Worm (Caenorhabditis elegans) whole organism, L2 larva: ENCODE data around the gene nob-1.

Experiments used
- alr-1 ChIP-seq: fragments of 150-350 bp; optimal IDR thresholded peaks from 2 replicates; lab custom pipeline; 2014; ENCODE audit warnings: missing biosample characterization, missing genetic modification characterization
- egl-27 ChIP-seq: sonication (generic microtip); optimal IDR thresholded peaks from 3 replicates; lab custom pipeline; 2017; ENCODE audit warnings: missing biosample characterization, missing genetic modification reagents, missing genetic modification characterization
- lin-13 ChIP-seq: fragments of 150-350 bp; optimal IDR thresholded peaks from 2 replicates; lab custom pipeline; 2014; ENCODE audit warnings: missing biosample characterization, missing genetic modification reagents, missing genetic modification characterization
- mdl-1 ChIP-seq, 2 experiments: fragments of 150-350 bp in 1 of 2; sonication (generic microtip) in 1 of 2; optimal IDR thresholded peaks; 2 replicates each; lab custom pipeline; 2017; ENCODE audit warnings: missing biosample characterization in 2 of 2, missing genetic modification characterization in 2 of 2
- nhr-10 ChIP-seq: sonication (generic microtip); optimal IDR thresholded peaks from 2 replicates; lab custom pipeline; 2017; ENCODE audit warnings: missing biosample characterization, missing genetic modification characterization
- nhr-12 ChIP-seq: fragments of 150-350 bp; optimal IDR thresholded peaks from 2 replicates; lab custom pipeline; 2014; ENCODE audit warnings: missing biosample characterization, missing genetic modification characterization
- nhr-23 ChIP-seq: fragments of 150-350 bp; optimal IDR thresholded peaks from 2 replicates; lab custom pipeline; 2014; ENCODE audit warnings: missing biosample characterization, missing genetic modification reagents, missing genetic modification characterization

ce11 chrIII:12094158-12094856 lies 10.2 kb upstream of the nob-1 start:
- TF ChIP-seq alr-1 (tag; lab: Kevin White, UChicago) (no peak), nhr-12 (tag; lab: Kevin White, UChicago) (no peak), nhr-10 (tag; lab: Kevin White, UChicago) (no peak), nhr-23 (tag; lab: Kevin White, UChicago) (no peak), egl-27 (tag; lab: Kevin White, UChicago) (no peak), mdl-1 (tag; optimal IDR thresholded peaks at IDR 0.05; lab: Kevin White, UChicago) (no peak), lin-13 (no peak)
